Worm (Caenorhabditis elegans) whole organism, L4 larva: ENCODE measurements around the gene fbxa-151.
A peak's percentile ranks its signal among the peaks of the same experiment; 100 is the strongest.
"Not testable (repeated sequence)": the region's sequence is repeated elsewhere in the genome, so short reads cannot be mapped to it uniquely, and the experiment has no call there.

Source experiments
- F37D6.2 ChIP-seq: sonication (generic microtip); optimal IDR thresholded peaks from 2 replicates; lab custom pipeline; 2016; ENCODE audit warnings: mild to moderate bottlenecking, missing genetic modification characterization, missing compliant biosample characterization
- T26A8.4 ChIP-seq: fragments of 200-800 bp; sonication (Bioruptor generic); IDR thresholded peaks from 2 replicates; pipeline ENCODE4 v1.3.6; 2022; ENCODE audit warnings: missing genetic modification characterization, missing compliant biosample characterization
- ZK546.5 ChIP-seq, 2 experiments: sonication (generic microtip); optimal IDR thresholded peaks; 2 replicates each; lab custom pipeline; 2017; ENCODE audit warnings: missing biosample characterization in 2 of 2, missing genetic modification characterization in 2 of 2
- aha-1 ChIP-seq: fragments of 150-350 bp; peaks from one replicate; lab custom pipeline; 2014; ENCODE audit warnings: missing biosample characterization, missing genetic modification characterization
- arid-1 ChIP-seq: fragments of 200-800 bp; sonication (Bioruptor generic); conservative IDR thresholded peaks from 2 replicates; pipeline ENCODE4 v1.3.6; 2022; ENCODE audit warnings: missing genetic modification reagents, missing genetic modification characterization, missing compliant biosample characterization
- ceh-28 ChIP-seq: fragments of 150-350 bp; optimal IDR thresholded peaks from 2 replicates; lab custom pipeline; 2014; ENCODE audit warnings: missing biosample characterization, missing genetic modification reagents, missing genetic modification characterization
- ceh-32 ChIP-seq: sonication (generic microtip); optimal IDR thresholded peaks from 2 replicates; lab custom pipeline; 2016; ENCODE audit warnings: mild to moderate bottlenecking, missing genetic modification characterization, missing compliant biosample characterization; ENCODE audit not compliant: poor library complexity
- ces-1 ChIP-seq: fragments of 150-350 bp; sonication (generic microtip); optimal IDR thresholded peaks from 4 replicates; lab custom pipeline; 2014; ENCODE audit warnings: missing biosample characterization, missing genetic modification reagents, missing genetic modification characterization
- cey-2 ChIP-seq: sonication (generic microtip); optimal IDR thresholded peaks from 3 replicates; lab custom pipeline; 2017; ENCODE audit warnings: missing genetic modification characterization, mild to moderate bottlenecking, missing compliant biosample characterization, antibody characterized with exemption, borderline replicate concordance; ENCODE audit not compliant: insufficient read depth
- daf-16 ChIP-seq, 3 experiments: sonication (generic microtip); optimal IDR thresholded peaks; 2 replicates each; lab custom pipeline; 2016 to 2017; ENCODE audit warnings: missing genetic modification characterization in 3 of 3, missing genetic modification reagents in 3 of 3, mild to moderate bottlenecking in 2 of 3, missing compliant biosample characterization in 2 of 3, missing biosample characterization in 1 of 3, moderate library complexity in 1 of 3
- daf-19 ChIP-seq: fragments of 200-800 bp; sonication (Bioruptor generic); conservative IDR thresholded peaks from 2 replicates; pipeline ENCODE4 v1.3.6; 2022; ENCODE audit warnings: missing genetic modification characterization, missing compliant biosample characterization
- dmd-6 ChIP-seq: fragments of 200-800 bp; sonication (Bioruptor generic); IDR thresholded peaks from 2 replicates; pipeline ENCODE4 v1.3.6; 2022; ENCODE audit warnings: missing genetic modification reagents, missing genetic modification characterization, missing compliant biosample characterization
- dmd-9 ChIP-seq: fragments of 200-800 bp; sonication (Bioruptor generic); IDR thresholded peaks from 2 replicates; pipeline ENCODE4 v1.3.6; 2022; ENCODE audit warnings: missing genetic modification reagents, missing genetic modification characterization, missing compliant biosample characterization
- dpl-1 ChIP-seq: fragments of 150-350 bp; optimal IDR thresholded peaks from 2 replicates; lab custom pipeline; 2014; ENCODE audit warnings: missing biosample characterization, missing genetic modification reagents, missing genetic modification characterization
- fkh-10 ChIP-seq: fragments of 150-350 bp; optimal IDR thresholded peaks from 2 replicates; lab custom pipeline; 2014; ENCODE audit warnings: missing biosample characterization, missing genetic modification reagents, missing genetic modification characterization
- hlh-11 ChIP-seq: fragments of 200-800 bp; sonication (Bioruptor generic); optimal IDR thresholded peaks from 2 replicates; lab custom pipeline; 2018; ENCODE audit warnings: mild to moderate bottlenecking, missing genetic modification characterization, missing compliant biosample characterization
- lin-39 ChIP-seq: fragments of 150-350 bp; optimal IDR thresholded peaks from 2 replicates; lab custom pipeline; 2014; ENCODE audit warnings: missing biosample characterization, missing genetic modification reagents, missing genetic modification characterization
- lir-3 ChIP-seq: sonication (generic microtip); optimal IDR thresholded peaks from 2 replicates; lab custom pipeline; 2016; ENCODE audit warnings: mild to moderate bottlenecking, missing genetic modification characterization, missing compliant biosample characterization
- mdt-29 ChIP-seq: fragments of 200-800 bp; sonication (Bioruptor generic); IDR thresholded peaks from 2 replicates; pipeline ENCODE4 v1.3.6; 2022; ENCODE audit warnings: missing genetic modification reagents, missing genetic modification characterization, missing compliant biosample characterization
- mxl-3 ChIP-seq: fragments of 200-800 bp; sonication (Bioruptor generic); optimal IDR thresholded peaks from 2 replicates; lab custom pipeline; 2018; ENCODE audit warnings: mild to moderate bottlenecking, missing genetic modification characterization, missing compliant biosample characterization
- nhr-237 ChIP-seq: sonication (generic microtip); optimal IDR thresholded peaks from 2 replicates; lab custom pipeline; 2017; ENCODE audit warnings: missing biosample characterization, missing genetic modification characterization
- nhr-28 ChIP-seq: fragments of 150-350 bp; optimal IDR thresholded peaks from 2 replicates; lab custom pipeline; 2014; ENCODE audit warnings: missing biosample characterization, missing genetic modification characterization
- nhr-76 ChIP-seq: fragments of 150-350 bp; optimal IDR thresholded peaks from 2 replicates; lab custom pipeline; 2014; ENCODE audit warnings: missing biosample characterization, missing genetic modification characterization
- pqm-1 ChIP-seq: sonication (generic microtip); optimal IDR thresholded peaks from 2 replicates; lab custom pipeline; 2017; ENCODE audit warnings: missing biosample characterization, missing genetic modification characterization
- rbr-2 ChIP-seq: sonication (generic microtip); optimal IDR thresholded peaks from 2 replicates; lab custom pipeline; 2016; ENCODE audit warnings: missing genotype, missing genetic modification characterization, missing compliant biosample characterization
- saeg-2 ChIP-seq: fragments of 200-800 bp; sonication (Bioruptor generic); IDR thresholded peaks from 2 replicates; pipeline ENCODE4 v1.3.6; 2022; ENCODE audit warnings: missing genetic modification reagents, missing genetic modification characterization, missing compliant biosample characterization
- sdz-12 ChIP-seq: fragments of 200-800 bp; sonication (Bioruptor generic); optimal IDR thresholded peaks from 2 replicates; lab custom pipeline; 2018; ENCODE audit warnings: mild to moderate bottlenecking, missing genetic modification characterization, missing compliant biosample characterization
- set-16 ChIP-seq: fragments of 200-800 bp; sonication (Bioruptor generic); IDR thresholded peaks from 2 replicates; pipeline ENCODE4 v1.3.6; 2022; ENCODE audit warnings: missing genetic modification reagents, missing genetic modification characterization, missing compliant biosample characterization
- spr-3 ChIP-seq: fragments of 200-800 bp; sonication (Bioruptor generic); optimal IDR thresholded peaks from 2 replicates; lab custom pipeline; 2018; ENCODE audit warnings: mild to moderate bottlenecking, missing genetic modification characterization, missing compliant biosample characterization
- tra-1 ChIP-seq: fragments of 200-800 bp; sonication (Bioruptor generic); IDR thresholded peaks from 2 replicates; pipeline ENCODE4 v1.3.6; 2022; ENCODE audit warnings: missing genetic modification reagents, missing genetic modification characterization, missing compliant biosample characterization
- unc-130 ChIP-seq: sonication (generic microtip); optimal IDR thresholded peaks from 2 replicates; lab custom pipeline; 2016; ENCODE audit warnings: missing genetic modification reagents, missing genetic modification characterization, missing compliant biosample characterization
- unc-62 ChIP-seq, 3 experiments: fragments of 150-350 bp in 1 of 3; sonication (generic microtip); optimal IDR thresholded peaks in 2 of 3; peaks in 1 of 3; 1 replicate in 1 of 3; 2 replicates in 2 of 3; lab custom pipeline; 2014 to 2017; ENCODE audit warnings: missing biosample characterization in 3 of 3, missing genetic modification characterization in 3 of 3, missing genetic modification reagents in 3 of 3, missing genotype in 1 of 3
- vab-7 ChIP-seq: fragments of 200-800 bp; sonication (Bioruptor generic); IDR thresholded peaks from 2 replicates; pipeline ENCODE4 v1.3.6; 2022; ENCODE audit warnings: missing genetic modification reagents, missing genetic modification characterization, missing compliant biosample characterization
- zag-1 ChIP-seq: fragments of 150-350 bp; optimal IDR thresholded peaks from 2 replicates; lab custom pipeline; 2014; ENCODE audit warnings: missing biosample characterization, missing genetic modification characterization

fbxa-151 gene

ce11 chrIII:1266799-1267198, at the start of gene fbxa-151:
fbxa-151 (minus strand) TSS chrIII:1266899.
- not testable (repeated sequence) for TF ChIP-seq tra-1 (GFP tag; lab: Robert Waterston, UW); T26A8.4; hlh-11 (tag; lab: Kevin White, UChicago)

- no peak for TF ChIP-seq fkh-10
- TF ChIP-seq set-16, result no peak
- TF ChIP-seq lir-3, result no peak
- TF ChIP-seq dmd-9 (GFP tag; lab: Robert Waterston, UW), result no peak
- TF ChIP-seq F37D6.2 (tag; lab: Kevin White, UChicago), result no peak
- TF ChIP-seq daf-16 (GFP tag; optimal IDR thresholded peaks at IDR 0.05; lab: Kevin White, UChicago), result no peak
- peak; percentile 56 for TF ChIP-seq daf-16 (tag; optimal IDR thresholded peaks at IDR 0.05; lab: Kevin White, UChicago)
- no peak for TF ChIP-seq cey-2 (tag; lab: Kevin White, UChicago)
- TF ChIP-seq spr-3, result no peak
- TF ChIP-seq nhr-28, result peak; percentile 77
- TF ChIP-seq ces-1 (GFP tag; lab: Kevin White, UChicago), result no peak
- TF ChIP-seq tra-1 (GFP tag; lab: Robert Waterston, UW), result no peak
- peak; percentile 20 for TF ChIP-seq hlh-11 (tag; lab: Kevin White, UChicago)
- TF ChIP-seq pqm-1 (tag; lab: Kevin White, UChicago), result peak; percentile 80
- peak; percentile 46 for TF ChIP-seq dmd-6 (GFP tag; lab: Robert Waterston, UW)
- no peak for TF ChIP-seq saeg-2 (GFP tag; lab: Robert Waterston, UW)
These were observed 48.3 kb upstream of the fbxa-151 start, which contains the start of the genes fbxa-80 and fbxa-19 for ce11 chrIII:1315038-1315437. fbxa-80 (minus strand) TSS chrIII:1315210. fbxa-19 (plus strand) TSS chrIII:1315401.

- TF ChIP-seq lin-39 (tag; lab: Kevin White, UChicago) (no peak), unc-62 (GFP tag; optimal IDR thresholded peaks at IDR 0.05 in 1 of 2; lab: Kevin White, UChicago) (peak in 1 of 2 experiments; percentile 95), unc-62 (tag; optimal IDR thresholded peaks at IDR 0.05; lab: Kevin White, UChicago) (no peak)
These were observed 47.6 kb upstream of the fbxa-151 start for ce11 chrIII:1314283-1314682.

ce11 chrIII:1311367-1311766, 44.7 kb upstream of the fbxa-151 start:
- TF ChIP-seq vab-7 (GFP tag; lab: Robert Waterston, UW), result no peak
- TF ChIP-seq nhr-237 (tag; lab: Kevin White, UChicago), result no peak
- no peak for TF ChIP-seq arid-1
- no peak for TF ChIP-seq mdt-29 (GFP tag; lab: Robert Waterston, UW)
- TF ChIP-seq nhr-76, result no peak
- no peak for TF ChIP-seq zag-1 (tag; lab: Kevin White, UChicago)
- TF ChIP-seq ceh-28 (tag; lab: Kevin White, UChicago), result no peak
- no peak for TF ChIP-seq aha-1 (tag; lab: Kevin White, UChicago)
- no peak for TF ChIP-seq F37D6.2 (tag; lab: Kevin White, UChicago)
- TF ChIP-seq daf-19 (GFP tag; lab: Robert Waterston, UW), result no peak
- no peak for TF ChIP-seq unc-130 (GFP tag; lab: Kevin White, UChicago)
- TF ChIP-seq hlh-11 (tag; lab: Kevin White, UChicago), result no peak

ce11 chrIII:1308887-1309286, 42.2 kb upstream of the fbxa-151 start, which contains the start of gene Y82E9BL.12:
Y82E9BL.12 (plus strand) TSS chrIII:1309187.
- TF ChIP-seq rbr-2 (tag; lab: Kevin White, UChicago) (no peak), arid-1 (no peak), ZK546.5 (tag; optimal IDR thresholded peaks at IDR 0.05; lab: Kevin White, UChicago) (no peak), dpl-1 (GFP tag; lab: Kevin White, UChicago) (no peak), mxl-3 (GFP tag; lab: Kevin White, UChicago) (no peak), ceh-32 (no peak), sdz-12 (GFP tag; lab: Kevin White, UChicago) (no peak)
